Worm (Caenorhabditis elegans) whole organism, young adult: ENCODE measurements around the gene set-14.

Experiments used
- B0336.3 ChIP-seq: fragments of 200-800 bp; sonication (Bioruptor generic); IDR thresholded peaks from 2 replicates; pipeline ENCODE4 v1.3.6; 2022; ENCODE audit warnings: missing genetic modification characterization, missing compliant biosample characterization
- T07F8.4 ChIP-seq: sonication (generic microtip); optimal IDR thresholded peaks from 2 replicates; lab custom pipeline; 2016; ENCODE audit warnings: mild to moderate bottlenecking, missing genetic modification characterization, moderate library complexity, missing compliant biosample characterization
- cebp-1 ChIP-seq, 2 experiments: fragments of 200-800 bp in 1 of 2; sonication (Bioruptor generic) in 1 of 2; sonication (generic microtip) in 1 of 2; IDR thresholded peaks in 1 of 2; optimal IDR thresholded peaks in 1 of 2; 2 replicates each; pipeline versions ENCODE4 v1.3.6 to Lab custom; 2017 to 2022; ENCODE audit warnings: missing compliant biosample characterization in 2 of 2, missing genetic modification characterization in 2 of 2, mild to moderate bottlenecking in 1 of 2, missing genetic modification reagents in 1 of 2, moderate library complexity in 1 of 2
- lin-35 ChIP-seq, 3 experiments: fragments of 150-350 bp in 2 of 3; sonication (generic microtip) in 1 of 3; optimal IDR thresholded peaks; 2 replicates each; lab custom pipeline; 2014 to 2018; ENCODE audit warnings: missing biosample characterization in 3 of 3, missing genetic modification characterization in 3 of 3, missing genetic modification reagents in 3 of 3
- lir-1 ChIP-seq: fragments of 200-800 bp; sonication (Bioruptor generic); conservative IDR thresholded peaks from 2 replicates; pipeline ENCODE4 v1.3.6; 2022; ENCODE audit warnings: missing genetic modification reagents, missing genetic modification characterization, missing compliant biosample characterization
- lsl-1 ChIP-seq: fragments of 200-800 bp; sonication (Bioruptor generic); optimal IDR thresholded peaks from 2 replicates; lab custom pipeline; 2018; ENCODE audit warnings: mild to moderate bottlenecking, missing genetic modification characterization, moderate library complexity, missing compliant biosample characterization
- madf-8 ChIP-seq: fragments of 200-800 bp; sonication (Bioruptor generic); conservative IDR thresholded peaks from 2 replicates; pipeline ENCODE4 v1.3.6; 2022; ENCODE audit warnings: missing genetic modification reagents, missing genetic modification characterization, missing compliant biosample characterization
- rpc-1 ChIP-seq, 2 experiments: fragments of 150-350 bp in 1 of 2; sonication (generic microtip) in 1 of 2; optimal IDR thresholded peaks; 2 replicates each; lab custom pipeline; 2014 to 2018; ENCODE audit warnings: missing biosample characterization in 1 of 2, missing genetic modification characterization in 1 of 2, missing genetic modification reagents in 1 of 2, missing genotype in 1 of 2
- snpc-3.4 ChIP-seq: sonication (generic microtip); optimal IDR thresholded peaks from 2 replicates; lab custom pipeline; 2017; ENCODE audit warnings: missing genetic modification characterization, mild to moderate bottlenecking, missing compliant biosample characterization, antibody characterized with exemption, moderate library complexity, missing genotype, missing genetic modification reagents

DNA sequence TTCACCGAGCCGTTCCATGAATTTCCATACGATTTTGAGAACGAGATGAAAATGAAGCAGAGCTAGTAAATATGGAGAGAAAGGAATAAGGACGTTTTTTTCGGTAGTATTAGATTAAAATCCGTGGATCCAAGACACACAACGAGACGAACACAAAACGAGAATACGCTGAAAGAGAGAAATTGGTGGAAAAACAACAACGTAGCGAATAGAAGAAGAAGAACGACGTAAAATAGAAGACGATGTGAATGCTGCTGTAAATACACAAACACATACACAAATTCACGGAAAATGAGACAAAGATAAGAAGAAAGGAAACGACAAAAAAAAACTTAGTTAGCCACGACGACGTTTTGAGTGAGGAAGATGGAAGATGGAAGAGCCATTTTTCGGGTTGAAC, 38.6 kb upstream of the set-14 start:
- TF ChIP-seq lin-35 (GFP tag; optimal IDR thresholded peaks at IDR 0.05; lab: Kevin White, UChicago) (no peak), lsl-1 (GFP tag; lab: Kevin White, UChicago) (no peak), madf-8 (GFP tag; lab: Robert Waterston, UW) (no peak), B0336.3 (no peak), rpc-1 (optimal IDR thresholded peaks at IDR 0.05; lab: Kevin White, UChicago) (no peak), rpc-1 (tag; optimal IDR thresholded peaks at IDR 0.05; lab: Kevin White, UChicago) (no peak), T07F8.4 (tag; lab: Kevin White, UChicago) (no peak), cebp-1 (GFP tag; IDR thresholded peaks at IDR 0.05; lab: Robert Waterston, UW) (no peak), cebp-1 (tag; optimal IDR thresholded peaks at IDR 0.05; lab: Kevin White, UChicago) (no peak), snpc-3.4 (tag; lab: Kevin White, UChicago) (no peak), lir-1 (GFP tag; lab: Robert Waterston, UW) (no peak)
